Fruit fly (Drosophila melanogaster): ENCODE data around the gene CG2656.
A peak's percentile ranks its signal among the peaks of the same experiment; 100 is the strongest.

CG2656 gene

DNA sequence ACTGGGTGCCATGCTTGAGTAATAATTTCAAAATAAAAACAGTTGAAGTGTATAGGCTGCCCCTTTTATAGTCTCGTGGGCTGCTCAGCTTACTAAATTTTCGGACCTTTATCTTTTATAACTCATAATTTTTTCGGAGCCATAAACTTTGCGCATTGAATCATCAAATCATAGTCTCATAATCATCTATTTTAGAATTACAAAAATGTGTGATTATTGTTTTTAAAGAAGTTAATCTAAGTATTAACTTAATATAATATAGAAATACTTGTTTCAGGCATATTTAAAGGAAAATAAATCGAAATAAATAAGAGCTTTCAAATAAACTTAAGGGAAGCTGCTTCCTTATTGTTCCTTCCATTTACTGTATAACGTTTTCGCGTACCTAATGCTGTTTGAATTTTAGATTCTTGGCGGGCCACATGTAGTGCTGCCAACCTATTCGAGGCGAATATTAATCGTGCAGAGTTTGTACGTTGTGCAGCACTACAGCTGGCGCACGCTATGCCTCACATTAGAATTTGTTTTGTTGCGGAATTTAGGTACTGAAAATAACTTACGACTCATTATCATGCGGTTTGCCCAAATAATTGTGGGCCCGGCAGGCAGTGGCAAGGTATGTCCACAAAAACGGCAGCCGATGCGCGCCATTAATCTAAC lies at the start of gene CG2656, which contains the start of gene CG14610:
CG2656 (plus strand) TSS at position 480 of the 660 bp plus-strand sequence.
CG14610 (minus strand) TSS at position 51 of the 660 bp plus-strand sequence.
- peak; percentile 52 for TF ChIP-seq MTF-1 (GFP tag; optimal IDR thresholded peaks at IDR 0.05; ENCODE audit: borderline replicate concordance)
- peak; percentile 22; the same call in 1 of the 3 replicates for TF ChIP-seq B-H1 (GFP tag; IDR thresholded peaks at IDR 0.05)
- no peak for TF ChIP-seq HHEX (GFP tag; optimal IDR thresholded peaks at IDR 0.05)
- TF ChIP-seq CG17385 (GFP tag; optimal IDR thresholded peaks at IDR 0.05): peak; percentile 49
- no peak for TF ChIP-seq CG11093 (GFP tag; IDR thresholded peaks at IDR 0.05)
- TF ChIP-seq CG30403 (GFP tag; optimal IDR thresholded peaks at IDR 0.05): peak; percentile 87
- TF ChIP-seq sr (GFP tag; IDR thresholded peaks at IDR 0.05): peak; percentile 23; the same call in 1 of the 3 replicates
- TF ChIP-seq Poxn (GFP tag; IDR thresholded peaks at IDR 0.05): no peak
- peak; percentile 72 for TF ChIP-seq CG18011 (GFP tag; optimal IDR thresholded peaks at IDR 0.05)
- peak; percentile 60 for TF ChIP-seq Camta (GFP tag; optimal IDR thresholded peaks at IDR 0.05)
- no peak for TF ChIP-seq CG5180 (GFP tag; optimal IDR thresholded peaks at IDR 0.05)
- peak in 1 of 2 experiments; percentile 74 for TF ChIP-seq crp (GFP tag; optimal IDR thresholded peaks at IDR 0.05)
- TF ChIP-seq CG8089 (GFP tag; optimal IDR thresholded peaks at IDR 0.05): peak; percentile 71
- peak; percentile 44 to 82 for TF ChIP-seq Hr51 (GFP tag; optimal IDR thresholded peaks at IDR 0.05)
- TF ChIP-seq CG7271 (tag; optimal IDR thresholded peaks at IDR 0.05): no peak
- peak; percentile 20 for TF ChIP-seq gcm (GFP tag; optimal IDR thresholded peaks at IDR 0.05)
- peak; percentile 44 for TF ChIP-seq CG18262 (tag; optimal IDR thresholded peaks at IDR 0.05)
- no peak for TF ChIP-seq tll (GFP tag; optimal IDR thresholded peaks at IDR 0.05)
- TF ChIP-seq CG11398 (GFP tag; optimal IDR thresholded peaks at IDR 0.05): peak; percentile 66
- peak; percentile 43 for TF ChIP-seq CG13775 (GFP tag; optimal IDR thresholded peaks at IDR 0.05)
- no peak for TF ChIP-seq dimm (GFP tag; IDR thresholded peaks at IDR 0.05)
- no peak for TF ChIP-seq Lim3 (GFP tag; IDR thresholded peaks at IDR 0.05)
- no peak for TF ChIP-seq CG12219 (GFP tag; optimal IDR thresholded peaks at IDR 0.05)
- peak; percentile 7 for TF ChIP-seq CG1529 (GFP tag; optimal IDR thresholded peaks at IDR 0.05)
- TF ChIP-seq H15 (GFP tag; IDR thresholded peaks at IDR 0.05): peak; percentile 48; the same call in 1 of the 3 replicates
- no peak for TF ChIP-seq Hmx (GFP tag; optimal IDR thresholded peaks at IDR 0.05)
- TF ChIP-seq Stat92E (GFP tag; optimal IDR thresholded peaks at IDR 0.05): no peak
- TF ChIP-seq Lpt (GFP tag; optimal IDR thresholded peaks at IDR 0.05): no peak
- TF ChIP-seq Sry-δ (GFP tag; optimal IDR thresholded peaks at IDR 0.05): peak; percentile 70
- TF ChIP-seq Hr39 (optimal IDR thresholded peaks at IDR 0.05): no peak
- peak; percentile 77 for TF ChIP-seq kay (GFP tag; optimal IDR thresholded peaks at IDR 0.05)
- TF ChIP-seq cad (GFP tag; optimal IDR thresholded peaks at IDR 0.05): no peak
- peak; percentile 91 for TF ChIP-seq tin (GFP tag; optimal IDR thresholded peaks at IDR 0.05)
- TF ChIP-seq Ptx1 (GFP tag; IDR thresholded peaks at IDR 0.05): peak; percentile 75
- no peak for TF ChIP-seq CG6254 (GFP tag; optimal IDR thresholded peaks at IDR 0.05)
- TF ChIP-seq CG8478 (optimal IDR thresholded peaks at IDR 0.05): no peak
- TF ChIP-seq salm (tag; optimal IDR thresholded peaks at IDR 0.05): no peak
- TF ChIP-seq fd64A (GFP tag; optimal IDR thresholded peaks at IDR 0.05): no peak
- TF ChIP-seq CkIIα-i1 (GFP tag; IDR thresholded peaks at IDR 0.05): no peak
- no peak for TF ChIP-seq CG15011 (GFP tag; optimal IDR thresholded peaks at IDR 0.05)
- no peak for TF ChIP-seq CG12104 (GFP tag; optimal IDR thresholded peaks at IDR 0.05)
- peak; percentile 17 for TF ChIP-seq CG30020 (tag; optimal IDR thresholded peaks at IDR 0.05)
- TF ChIP-seq CG12942 (GFP tag; optimal IDR thresholded peaks at IDR 0.05): peak; percentile 87
- TF ChIP-seq Nf-YC (tag; optimal IDR thresholded peaks at IDR 0.05): peak; percentile 28
- 0 out of 2 replicates have a peak, but pooled peaks have one; percentile 6 for TF ChIP-seq ara (GFP tag; IDR thresholded peaks at IDR 0.05)
- no peak for TF ChIP-seq CG15479 (GFP tag; optimal IDR thresholded peaks at IDR 0.05)
- TF ChIP-seq Atf3 (GFP tag; optimal IDR thresholded peaks at IDR 0.05): peak; percentile 58
- TF ChIP-seq tgo (GFP tag; IDR thresholded peaks at IDR 0.05): peak; percentile 63; the same call in 2 of the 3 replicates
- peak; percentile 87 for TF ChIP-seq az2 (GFP tag; optimal IDR thresholded peaks at IDR 0.05)
- TF ChIP-seq NC2β (GFP tag; optimal IDR thresholded peaks at IDR 0.05): peak; percentile 82
